Fruit fly (Drosophila melanogaster) whole organism, prepupa: Measurements from ENCODE around the gene CG12003.
A peak's percentile ranks its signal among the peaks of the same experiment; 100 is the strongest.

Experiments used
- Blimp-1 ChIP-seq: fragments of 200-800 bp; sonication (Bioruptor generic); optimal IDR thresholded peaks from 3 replicates; lab custom pipeline; 2017; ENCODE audit warnings: missing biosample characterization, missing genetic modification characterization, mild to moderate bottlenecking, moderate library complexity, missing genetic modification reagents
- CG10669 ChIP-seq: fragments of 200-800 bp; sonication (Bioruptor generic); optimal IDR thresholded peaks from 3 replicates; lab custom pipeline; 2018; ENCODE audit warnings: missing biosample characterization, mild to moderate bottlenecking, missing genetic modification characterization, moderate library complexity
- CG11294 ChIP-seq: fragments of 200-800 bp; sonication (Bioruptor generic); IDR thresholded peaks from 2 replicates; pipeline ENCODE4 v1.3.6; 2022; ENCODE audit warnings: missing biosample characterization, missing genetic modification characterization
- CG11762 ChIP-seq: fragments of 200-800 bp; sonication (Bioruptor generic); optimal IDR thresholded peaks from 3 replicates; lab custom pipeline; 2016; ENCODE audit warnings: missing biosample characterization, missing genetic modification characterization; ENCODE audit not compliant: insufficient read depth
- CG11902 ChIP-seq: fragments of 200-800 bp; sonication (Bioruptor generic); optimal IDR thresholded peaks from 3 replicates; lab custom pipeline; 2016; ENCODE audit warnings: missing biosample characterization, missing genetic modification characterization
- CG15336 ChIP-seq: fragments of 200-800 bp; sonication (Bioruptor generic); IDR thresholded peaks from 2 replicates; pipeline ENCODE4 v1.3.6; 2022; ENCODE audit warnings: missing biosample characterization, missing genetic modification characterization
- CG1621 ChIP-seq: fragments of 200-800 bp; sonication (Bioruptor generic); optimal IDR thresholded peaks from 3 replicates; lab custom pipeline; 2018; ENCODE audit warnings: missing biosample characterization, mild to moderate bottlenecking, missing genetic modification characterization
- CG3032 ChIP-seq: fragments of 200-800 bp; optimal IDR thresholded peaks from 2 replicates; lab custom pipeline; 2019; ENCODE audit warnings: missing biosample characterization, mild to moderate bottlenecking, missing genetic modification characterization, moderate library complexity
- CG32006 ChIP-seq: fragments of 200-800 bp; sonication (Bioruptor generic); optimal IDR thresholded peaks from 3 replicates; lab custom pipeline; 2017; ENCODE audit warnings: missing biosample characterization, mild to moderate bottlenecking, missing genetic modification characterization
- CG34406 ChIP-seq: fragments of 200-800 bp; sonication (Bioruptor generic); optimal IDR thresholded peaks from 3 replicates; lab custom pipeline; 2016; ENCODE audit warnings: missing biosample characterization, missing genetic modification characterization
- CG3919 ChIP-seq: fragments of 200-800 bp; sonication (Bioruptor generic); optimal IDR thresholded peaks from 3 replicates; lab custom pipeline; 2016; ENCODE audit warnings: missing biosample characterization, missing genetic modification characterization
- CG4318 ChIP-seq: fragments of 200-800 bp; sonication (Bioruptor generic); optimal IDR thresholded peaks from 3 replicates; lab custom pipeline; 2017; ENCODE audit warnings: missing biosample characterization, mild to moderate bottlenecking, missing genetic modification characterization
- CG6163 ChIP-seq: fragments of 200-800 bp; sonication (Bioruptor generic); IDR thresholded peaks from 3 replicates; pipeline ENCODE4 v1.3.6; 2022; ENCODE audit warnings: missing biosample characterization, missing genetic modification characterization
- CG6276 ChIP-seq: fragments of 200-800 bp; sonication (Bioruptor generic); optimal IDR thresholded peaks from 2 replicates; lab custom pipeline; 2017; ENCODE audit warnings: missing biosample characterization, mild to moderate bottlenecking, missing genetic modification characterization
- CG6792 ChIP-seq: fragments of 200-800 bp; sonication (Bioruptor generic); optimal IDR thresholded peaks from 3 replicates; lab custom pipeline; 2016; ENCODE audit warnings: missing biosample characterization, missing genetic modification characterization
- CG6854 ChIP-seq: fragments of 200-800 bp; sonication (Bioruptor generic); optimal IDR thresholded peaks from 2 replicates; lab custom pipeline; 2017; ENCODE audit warnings: missing biosample characterization, mild to moderate bottlenecking, missing genetic modification characterization
- CG7368 ChIP-seq: fragments of 200-800 bp; sonication (Bioruptor generic); optimal IDR thresholded peaks from 3 replicates; lab custom pipeline; 2016; ENCODE audit warnings: missing biosample characterization, missing genetic modification characterization
- CG9139 ChIP-seq: fragments of 200-800 bp; sonication (Bioruptor generic); optimal IDR thresholded peaks from 3 replicates; lab custom pipeline; 2017; ENCODE audit warnings: missing biosample characterization, mild to moderate bottlenecking, missing genetic modification characterization
- Eip75B ChIP-seq: fragments of 200-800 bp; sonication (Bioruptor generic); optimal IDR thresholded peaks from 3 replicates; lab custom pipeline; 2016; ENCODE audit warnings: missing biosample characterization, missing genetic modification characterization
- Eip78C ChIP-seq: fragments of 200-800 bp; sonication (Bioruptor generic); peaks from one replicate; lab custom pipeline; 2016; ENCODE audit warnings: missing biosample characterization, missing genetic modification characterization
- Gug ChIP-seq: fragments of 200-800 bp; sonication (Bioruptor generic); IDR thresholded peaks from 2 replicates; pipeline ENCODE4 v1.3.6; 2022; ENCODE audit warnings: missing biosample characterization, missing genetic modification characterization
- Hr38 ChIP-seq: sonication (Bioruptor generic); optimal IDR thresholded peaks from 2 replicates; lab custom pipeline; 2016; ENCODE audit warnings: missing biosample characterization, missing genetic modification characterization
- Hr4 ChIP-seq: fragments of 200-800 bp; sonication (Bioruptor generic); optimal IDR thresholded peaks from 3 replicates; lab custom pipeline; 2016; ENCODE audit warnings: missing biosample characterization, missing genetic modification characterization
- Lpt ChIP-seq: fragments of 200-800 bp; sonication (Bioruptor generic); optimal IDR thresholded peaks from 3 replicates; lab custom pipeline; 2016; ENCODE audit warnings: missing biosample characterization, missing genetic modification characterization
- Met ChIP-seq: fragments of 200-800 bp; sonication (Bioruptor generic); optimal IDR thresholded peaks from 3 replicates; lab custom pipeline; 2016; ENCODE audit warnings: missing biosample characterization, missing genetic modification characterization
- OdsH ChIP-seq: fragments of 200-800 bp; sonication (Bioruptor generic); optimal IDR thresholded peaks from 3 replicates; lab custom pipeline; 2016; ENCODE audit warnings: missing biosample characterization, missing genetic modification characterization
- Smox ChIP-seq: fragments of 200-800 bp; sonication (Bioruptor generic); optimal IDR thresholded peaks from 3 replicates; lab custom pipeline; 2016; ENCODE audit warnings: missing biosample characterization, missing genetic modification characterization
- Sox102F ChIP-seq: fragments of 200-800 bp; sonication (Bioruptor generic); optimal IDR thresholded peaks from 2 replicates; lab custom pipeline; 2016; ENCODE audit warnings: missing biosample characterization, mild to moderate bottlenecking, missing genetic modification characterization
- Sox14 ChIP-seq: fragments of 200-800 bp; sonication (Bioruptor generic); optimal IDR thresholded peaks from 3 replicates; lab custom pipeline; 2016; ENCODE audit warnings: missing biosample characterization, missing genetic modification characterization
- acj6 ChIP-seq: fragments of 200-800 bp; sonication (Bioruptor generic); optimal IDR thresholded peaks from 3 replicates; lab custom pipeline; 2016; ENCODE audit warnings: missing biosample characterization, missing genetic modification characterization
- dac ChIP-seq: fragments of 200-800 bp; sonication (Bioruptor generic); optimal IDR thresholded peaks from 2 replicates; lab custom pipeline; 2017; ENCODE audit warnings: missing biosample characterization, mild to moderate bottlenecking, missing genetic modification characterization
- eg ChIP-seq: fragments of 200-800 bp; sonication (Bioruptor generic); IDR thresholded peaks from 3 replicates; pipeline ENCODE4 v1.3.6; 2022; ENCODE audit warnings: missing biosample characterization, missing genetic modification characterization
- esn ChIP-seq: fragments of 200-800 bp; sonication (Bioruptor generic); optimal IDR thresholded peaks from 2 replicates; lab custom pipeline; 2016; ENCODE audit warnings: missing biosample characterization, mild to moderate bottlenecking, missing genetic modification characterization, moderate library complexity
- fd85E ChIP-seq: fragments of 200-800 bp; sonication (Bioruptor generic); optimal IDR thresholded peaks from 3 replicates; lab custom pipeline; 2016; ENCODE audit warnings: missing biosample characterization, missing genetic modification characterization
- fkh ChIP-seq: fragments of 200-800 bp; sonication (Bioruptor generic); optimal IDR thresholded peaks from 3 replicates; lab custom pipeline; 2017; ENCODE audit warnings: missing biosample characterization, mild to moderate bottlenecking, missing genetic modification characterization, moderate library complexity
- lz ChIP-seq: fragments of 200-800 bp; sonication (Bioruptor generic); optimal IDR thresholded peaks from 3 replicates; lab custom pipeline; 2016; ENCODE audit warnings: missing biosample characterization, missing genetic modification characterization
- net ChIP-seq: fragments of 200-800 bp; sonication (Bioruptor generic); optimal IDR thresholded peaks from 3 replicates; lab custom pipeline; 2016; ENCODE audit warnings: missing biosample characterization, missing genetic modification characterization
- pdm3 ChIP-seq: fragments of 200-800 bp; sonication (Bioruptor generic); optimal IDR thresholded peaks from 3 replicates; lab custom pipeline; 2016; ENCODE audit warnings: missing biosample characterization, missing genetic modification characterization
- salr ChIP-seq, 2 experiments: fragments of 200-800 bp; sonication (Bioruptor generic); optimal IDR thresholded peaks; 3 replicates each; lab custom pipeline; 2016 to 2018; ENCODE audit warnings: missing biosample characterization in 2 of 2, missing genetic modification characterization in 2 of 2, mild to moderate bottlenecking in 1 of 2
- spab ChIP-seq: fragments of 200-800 bp; sonication (Bioruptor generic); optimal IDR thresholded peaks from 2 replicates; lab custom pipeline; 2017; ENCODE audit warnings: missing biosample characterization, mild to moderate bottlenecking, missing genetic modification characterization, missing genetic modification reagents
- svp ChIP-seq: fragments of 200-800 bp; sonication (Bioruptor generic); peaks from one replicate; lab custom pipeline; 2016; ENCODE audit warnings: missing biosample characterization, missing genetic modification characterization
- topi ChIP-seq: fragments of 200-800 bp; sonication (Bioruptor generic); optimal IDR thresholded peaks from 3 replicates; lab custom pipeline; 2016; ENCODE audit warnings: missing biosample characterization, missing genetic modification characterization
- vri ChIP-seq: fragments of 200-800 bp; sonication (Bioruptor generic); optimal IDR thresholded peaks from 3 replicates; lab custom pipeline; 2016; ENCODE audit warnings: missing biosample characterization, mild to moderate bottlenecking, missing genetic modification characterization

The CG12003 gene

DNA sequence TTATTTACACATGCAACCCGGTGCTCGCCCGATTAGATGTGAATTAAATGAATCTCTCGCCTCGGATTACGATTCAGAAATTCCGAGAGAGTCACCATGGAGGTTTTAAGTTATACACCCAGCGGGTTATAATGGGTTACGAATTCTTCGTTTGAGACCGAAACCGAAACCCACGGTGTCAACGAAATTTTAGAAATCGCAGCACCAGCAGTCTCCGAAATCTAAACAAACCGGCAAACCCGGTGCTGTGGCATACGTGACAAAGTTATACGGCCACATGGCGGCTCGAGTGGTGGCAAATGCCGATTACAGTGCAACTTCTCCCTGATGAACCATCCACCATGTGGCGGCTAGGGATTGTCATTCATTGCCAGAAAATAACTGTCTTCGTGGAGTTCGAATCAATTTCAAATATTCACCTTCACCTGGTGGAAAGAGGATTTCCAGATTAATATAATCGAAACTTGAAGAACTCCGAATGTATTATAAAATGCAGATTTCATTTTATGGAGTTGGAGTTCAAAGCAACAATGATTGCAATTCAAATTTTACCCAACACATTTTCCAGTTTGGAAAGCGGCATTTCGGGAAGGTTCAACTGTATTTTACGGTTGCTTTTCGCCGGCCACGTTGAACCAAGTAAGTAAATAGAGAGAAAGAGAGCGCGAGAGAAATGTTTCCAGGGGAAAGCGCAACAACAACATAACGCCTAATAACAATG, 49.2 kb upstream of the CG12003 start (continued):
- TF ChIP-seq Eip75B (GFP tag; lab: Kevin White, UChicago) (peak; percentile 50), CG11902 (GFP tag; lab: Kevin White, UChicago) (peak; percentile 2), Lpt (GFP tag; lab: Kevin White, UChicago) (peak; percentile 68), OdsH (GFP tag; lab: Kevin White, UChicago) (peak; percentile 69), fd85E (GFP tag; lab: Kevin White, UChicago) (no peak), pdm3 (GFP tag; lab: Kevin White, UChicago) (peak; percentile 69), topi (peak; percentile 49), CG34406 (GFP tag; lab: Kevin White, UChicago) (peak; percentile 33), Sox14 (peak; percentile 70), net (GFP tag; lab: Kevin White, UChicago) (peak; percentile 65), Sox102F (peak; percentile 65), CG15336 (GFP tag; lab: Robert Waterston, UW) (peak; percentile 81), CG10669 (GFP tag; lab: Kevin White, UChicago) (peak; percentile 51), lz (GFP tag; lab: Kevin White, UChicago) (peak; percentile 47), vri (GFP tag; lab: Kevin White, UChicago) (no peak)

DNA sequence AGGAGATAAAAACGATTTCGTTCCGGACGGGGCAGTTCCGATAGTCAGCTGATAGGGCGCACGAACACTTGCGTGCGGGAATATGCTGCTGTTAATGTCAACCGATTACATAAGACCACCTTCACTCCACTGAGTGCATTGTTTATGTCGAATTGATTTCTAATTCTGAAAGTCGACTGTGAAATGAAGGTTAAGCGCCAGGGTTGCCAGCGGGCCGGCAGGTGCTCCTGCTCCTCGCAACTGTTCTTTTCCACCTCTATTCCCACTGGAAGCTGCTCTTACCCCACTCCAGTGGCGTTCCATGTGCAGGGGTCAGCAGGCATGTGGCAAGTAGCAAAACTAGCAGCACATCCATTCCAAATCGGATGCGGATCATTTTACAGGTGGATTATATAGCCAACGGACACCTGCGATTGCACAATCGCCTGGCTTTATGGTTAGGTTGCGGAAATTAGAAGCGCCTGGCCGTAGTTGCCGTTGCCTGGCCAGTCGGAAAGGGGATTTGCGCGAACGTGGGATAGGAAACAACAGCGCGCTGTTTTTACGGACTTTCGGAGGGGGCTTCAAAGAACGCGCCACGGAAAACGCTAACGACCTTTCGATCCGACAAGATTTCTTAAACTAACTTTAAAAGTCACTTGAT, 48.4 kb upstream of the CG12003 start, which contains the start of gene cue:
cue (minus strand) TSS at position 641 of the 643 bp plus-strand sequence.
- peak; percentile 20 for TF ChIP-seq vri (GFP tag; lab: Kevin White, UChicago)
- TF ChIP-seq topi: no peak
- peak; percentile 44 for TF ChIP-seq svp (GFP tag; lab: Kevin White, UChicago)
- no peak for TF ChIP-seq eg (GFP tag; lab: Robert Waterston, UW)
- TF ChIP-seq CG34406 (GFP tag; lab: Kevin White, UChicago): no peak

- TF ChIP-seq Met (peak; percentile 79), Sox102F (peak; percentile 79), spab (GFP tag; lab: Kevin White, UChicago) (no peak), CG3032 (peak; percentile 10), fkh (GFP tag; lab: Kevin White, UChicago) (no peak), CG3919 (GFP tag; lab: Kevin White, UChicago) (peak; percentile 86), CG6854 (GFP tag; lab: Kevin White, UChicago) (peak; percentile 59), CG32006 (GFP tag; lab: Kevin White, UChicago) (peak; percentile 73), CG6163 (peak; percentile 89), Blimp-1 (GFP tag; lab: Kevin White, UChicago) (peak; percentile 32), salr (GFP tag; optimal IDR thresholded peaks at IDR 0.05; lab: Kevin White, UChicago) (peak; percentile 42 to 47), CG4318 (GFP tag; lab: Kevin White, UChicago) (no peak), Hr4 (GFP tag; lab: Kevin White, UChicago) (peak; percentile 76), Smox (peak; percentile 72), dac (GFP tag; lab: Kevin White, UChicago) (peak; percentile 49), Sox14 (peak; percentile 60), CG11294 (GFP tag; lab: Robert Waterston, UW) (peak; percentile 56; the same call in 1 of the 2 replicates), Hr38 (peak; percentile 68), esn (GFP tag; lab: Kevin White, UChicago) (peak; percentile 85), Eip75B (GFP tag; lab: Kevin White, UChicago) (peak; percentile 60), CG9139 (GFP tag; lab: Kevin White, UChicago) (peak; percentile 45), topi (peak; percentile 72), CG6276 (GFP tag; lab: Kevin White, UChicago) (peak; percentile 6), CG6792 (GFP tag; lab: Kevin White, UChicago) (peak; percentile 65), Eip78C (GFP tag; lab: Kevin White, UChicago) (peak; percentile 91), net (GFP tag; lab: Kevin White, UChicago) (peak; percentile 81), CG7368 (GFP tag; lab: Kevin White, UChicago) (peak; percentile 74), CG11762 (GFP tag; lab: Kevin White, UChicago) (peak; percentile 61), Gug (GFP tag; lab: Robert Waterston, UW) (peak; percentile 74), CG1621 (tag; lab: Kevin White, UChicago) (peak; percentile 49), OdsH (GFP tag; lab: Kevin White, UChicago) (peak; percentile 85), acj6 (GFP tag; lab: Kevin White, UChicago) (peak; percentile 80)
These were observed 47.7 kb upstream of the CG12003 start for dm6 chr3L:1517274-1518047.
